Fruit fly (Drosophila melanogaster) whole organism, pupa: Measurements from ENCODE around the gene CG33510.
A peak's percentile ranks its signal among the peaks of the same experiment; 100 is the strongest.

ENCODE experiments used
- CG10348 ChIP-seq: fragments of 200-800 bp; sonication (Bioruptor generic); IDR thresholded peaks from 2 replicates; pipeline ENCODE4 v1.3.6; 2022; ENCODE audit warnings: missing biosample characterization, missing genetic modification characterization
- CG12605 ChIP-seq: fragments of 200-800 bp; sonication (Bioruptor generic); IDR thresholded peaks from 2 replicates; pipeline ENCODE4 v1.3.6; 2022; ENCODE audit warnings: missing biosample characterization, missing genetic modification characterization
- CG13204 ChIP-seq: fragments of 200-800 bp; sonication (Bioruptor generic); optimal IDR thresholded peaks from 2 replicates; lab custom pipeline; 2018; ENCODE audit warnings: missing biosample characterization, mild to moderate bottlenecking, missing genetic modification characterization, moderate library complexity
- CG14655 ChIP-seq: fragments of 200-800 bp; sonication (Bioruptor generic); optimal IDR thresholded peaks from 3 replicates; lab custom pipeline; 2017; ENCODE audit warnings: mild to moderate bottlenecking, missing biosample characterization, missing genetic modification reagents, missing genetic modification characterization
- CG15710 ChIP-seq: fragments of 200-800 bp; sonication (Bioruptor generic); optimal IDR thresholded peaks from 2 replicates; lab custom pipeline; 2018; ENCODE audit warnings: missing biosample characterization, mild to moderate bottlenecking, missing genetic modification characterization, moderate library complexity
- CG17806 ChIP-seq: fragments of 200-800 bp; sonication (Bioruptor generic); optimal IDR thresholded peaks from 2 replicates; lab custom pipeline; 2018; ENCODE audit warnings: missing biosample characterization, mild to moderate bottlenecking, missing genetic modification characterization, moderate library complexity
- CG32121 ChIP-seq: fragments of 200-800 bp; sonication (Bioruptor generic); IDR thresholded peaks from 2 replicates; pipeline ENCODE4 v1.3.6; 2022; ENCODE audit warnings: missing biosample characterization, missing genetic modification characterization
- CG34367 ChIP-seq: fragments of 200-800 bp; sonication (Bioruptor generic); optimal IDR thresholded peaks from 2 replicates; lab custom pipeline; 2018; ENCODE audit warnings: missing biosample characterization, mild to moderate bottlenecking, missing genetic modification characterization
- CG4496 ChIP-seq: fragments of 200-800 bp; sonication (Bioruptor generic); IDR thresholded peaks from 3 replicates; pipeline ENCODE4 v1.3.6; 2022; ENCODE audit warnings: missing biosample characterization, missing genetic modification characterization
- CG8159 ChIP-seq: fragments of 200-800 bp; sonication (Bioruptor generic); optimal IDR thresholded peaks from 3 replicates; lab custom pipeline; 2018; ENCODE audit warnings: missing biosample characterization, mild to moderate bottlenecking, missing genetic modification characterization, moderate library complexity
- CG8301 ChIP-seq: fragments of 200-800 bp; sonication (Bioruptor generic); optimal IDR thresholded peaks from 2 replicates; lab custom pipeline; 2018; ENCODE audit warnings: missing biosample characterization, mild to moderate bottlenecking, missing genetic modification characterization
- CG9948 ChIP-seq: fragments of 200-800 bp; sonication (Bioruptor generic); optimal IDR thresholded peaks from 2 replicates; lab custom pipeline; 2018; ENCODE audit warnings: missing biosample characterization, mild to moderate bottlenecking, missing genetic modification characterization, moderate library complexity
- D1 ChIP-seq: fragments of 200-800 bp; sonication (Bioruptor generic); optimal IDR thresholded peaks from 2 replicates; lab custom pipeline; 2018; ENCODE audit warnings: missing biosample characterization, mild to moderate bottlenecking, missing genetic modification characterization, moderate library complexity
- EcR ChIP-seq: fragments of 200-800 bp; sonication (Bioruptor generic); optimal IDR thresholded peaks from 3 replicates; lab custom pipeline; 2019; ENCODE audit warnings: missing biosample characterization, missing genetic modification characterization, mild to moderate bottlenecking, moderate library complexity, missing genetic modification reagents
- Ets98B ChIP-seq: fragments of 200-800 bp; sonication (Bioruptor generic); IDR thresholded peaks from 2 replicates; pipeline ENCODE4 v1.3.6; 2022; ENCODE audit warnings: missing biosample characterization, missing genetic modification characterization
- Pif1A ChIP-seq: fragments of 200-800 bp; sonication (Bioruptor generic); optimal IDR thresholded peaks from 3 replicates; lab custom pipeline; 2016; ENCODE audit warnings: missing biosample characterization, missing genetic modification characterization
- Pif1B ChIP-seq: fragments of 200-800 bp; sonication (Bioruptor generic); optimal IDR thresholded peaks from 3 replicates; lab custom pipeline; 2016; ENCODE audit warnings: missing biosample characterization, missing genetic modification characterization
- Snoo ChIP-seq: fragments of 200-800 bp; sonication (Bioruptor generic); optimal IDR thresholded peaks from 3 replicates; lab custom pipeline; 2017; ENCODE audit warnings: missing biosample characterization, mild to moderate bottlenecking, missing genetic modification characterization, inconsistent platforms
- fd96Ca ChIP-seq: fragments of 200-800 bp; sonication (Bioruptor generic); IDR thresholded peaks from 3 replicates; pipeline ENCODE4 v1.3.6; 2022; ENCODE audit warnings: missing biosample characterization, missing genetic modification characterization
- gl ChIP-seq: fragments of 200-800 bp; sonication (Bioruptor generic); optimal IDR thresholded peaks from 2 replicates; lab custom pipeline; 2018; ENCODE audit warnings: missing biosample characterization, mild to moderate bottlenecking, missing genetic modification characterization
- rn ChIP-seq: fragments of 200-800 bp; sonication (Bioruptor generic); IDR thresholded peaks from 2 replicates; pipeline ENCODE4 v1.3.6; 2022; ENCODE audit warnings: missing biosample characterization, missing genetic modification characterization

CG33510 gene

dm6 chr2L:21084268-21084667, at the start of gene CG33510:
TSS of gene CG33510 (minus strand) at chr2L:21084326.
- TF ChIP-seq CG8159 (tag; lab: Kevin White, UChicago), result no peak
- TF ChIP-seq CG13204 (GFP tag; lab: Kevin White, UChicago), result no peak
- TF ChIP-seq CG4496 (GFP tag; lab: Robert Waterston, UW), result no peak
- peak; percentile 24 for TF ChIP-seq EcR (GFP tag; lab: Kevin White, UChicago)
- no peak for TF ChIP-seq D1 (tag; lab: Kevin White, UChicago)
- TF ChIP-seq, all 21 proteins: peak for 1

DNA sequence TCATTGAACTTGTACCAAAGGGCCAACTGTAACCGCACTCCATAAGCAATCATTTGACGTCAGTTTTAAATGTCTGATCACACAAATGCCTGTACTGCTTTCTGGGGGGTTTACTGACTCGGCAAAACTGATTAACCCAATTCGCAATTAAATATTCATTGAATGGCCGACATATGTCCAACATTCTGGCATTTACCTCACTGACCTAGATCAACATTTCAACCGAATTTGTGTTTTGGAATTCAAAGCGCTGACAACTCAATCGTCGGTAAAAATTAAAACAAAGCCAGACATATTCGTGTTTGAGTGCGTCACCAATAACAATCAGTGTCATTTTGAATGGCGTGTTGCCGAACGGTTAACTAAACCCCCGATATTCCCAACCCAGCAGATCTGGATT, 31.6 kb upstream of the CG33510 start:
- TF ChIP-seq Snoo (tag; lab: Kevin White, UChicago) (no peak), CG34367 (tag; lab: Kevin White, UChicago) (no peak), CG8159 (tag; lab: Kevin White, UChicago) (no peak), CG4496 (GFP tag; lab: Robert Waterston, UW) (no peak), Pif1A (GFP tag; lab: Kevin White, UChicago) (no peak), rn (GFP tag; lab: Robert Waterston, UW) (no peak)
- TF ChIP-seq, all 21 proteins: peak for 0

DNA sequence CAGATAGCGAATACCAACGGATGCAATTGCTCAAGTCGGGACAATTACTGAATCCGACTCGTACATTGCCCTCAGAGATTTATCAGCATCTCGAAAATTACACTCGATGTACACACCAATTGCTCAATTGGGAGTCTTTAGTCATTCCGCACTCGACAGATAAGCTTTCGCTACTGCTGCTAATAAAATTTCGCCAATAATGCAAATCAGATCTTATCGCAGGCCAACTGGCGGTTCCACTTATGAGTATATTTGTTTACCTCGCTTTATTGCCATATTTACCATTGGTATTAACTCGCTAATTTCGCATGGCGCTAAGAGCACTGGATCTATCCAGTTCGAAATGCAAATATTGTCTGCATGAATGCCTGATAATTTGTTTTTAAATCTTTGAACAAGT, 29.4 kb upstream of the CG33510 start:
- TF ChIP-seq CG9948 (no peak), CG10348 (no peak), CG8159 (tag; lab: Kevin White, UChicago) (no peak), gl (tag; lab: Kevin White, UChicago) (no peak), CG17806 (no peak), CG15710 (no peak), Pif1A (GFP tag; lab: Kevin White, UChicago) (no peak), Ets98B (GFP tag; lab: Robert Waterston, UW) (no peak), CG14655 (GFP tag; lab: Kevin White, UChicago) (no peak), CG8301 (tag; lab: Kevin White, UChicago) (no peak), Pif1B (no peak), fd96Ca (no peak)

DNA sequence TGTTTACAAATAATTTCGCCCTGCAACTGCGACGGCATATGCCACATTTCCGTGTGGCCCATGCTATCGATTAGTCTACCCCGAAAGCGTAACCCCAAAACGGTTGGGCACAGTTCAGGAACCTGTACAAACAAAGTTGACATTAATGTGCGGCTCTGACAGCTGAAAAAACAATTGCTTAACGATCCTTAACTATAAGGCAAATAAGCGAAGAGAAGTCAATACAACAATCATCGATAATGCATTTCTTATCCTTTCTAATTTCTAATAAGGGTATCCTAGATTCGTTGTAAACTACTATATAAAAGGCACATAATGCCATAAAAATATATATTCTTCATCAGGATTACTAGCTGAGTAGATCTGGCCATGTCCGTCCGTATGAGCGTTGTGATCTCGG, 27.7 kb upstream of the CG33510 start:
- TF ChIP-seq CG34367 (tag; lab: Kevin White, UChicago), result no peak
- no peak for TF ChIP-seq Snoo (tag; lab: Kevin White, UChicago)
- TF ChIP-seq Ets98B (GFP tag; lab: Robert Waterston, UW), result no peak
- TF ChIP-seq fd96Ca, result no peak
- no peak for TF ChIP-seq CG8159 (tag; lab: Kevin White, UChicago)
- no peak for TF ChIP-seq rn (GFP tag; lab: Robert Waterston, UW)
- no peak for TF ChIP-seq Pif1A (GFP tag; lab: Kevin White, UChicago)
- TF ChIP-seq CG32121 (GFP tag; lab: Robert Waterston, UW), result no peak

dm6 chr2L:21109680-21110079, 25.6 kb upstream of the CG33510 start:
- TF ChIP-seq Snoo (tag; lab: Kevin White, UChicago), result no peak
- TF ChIP-seq CG15710, result no peak

DNA sequence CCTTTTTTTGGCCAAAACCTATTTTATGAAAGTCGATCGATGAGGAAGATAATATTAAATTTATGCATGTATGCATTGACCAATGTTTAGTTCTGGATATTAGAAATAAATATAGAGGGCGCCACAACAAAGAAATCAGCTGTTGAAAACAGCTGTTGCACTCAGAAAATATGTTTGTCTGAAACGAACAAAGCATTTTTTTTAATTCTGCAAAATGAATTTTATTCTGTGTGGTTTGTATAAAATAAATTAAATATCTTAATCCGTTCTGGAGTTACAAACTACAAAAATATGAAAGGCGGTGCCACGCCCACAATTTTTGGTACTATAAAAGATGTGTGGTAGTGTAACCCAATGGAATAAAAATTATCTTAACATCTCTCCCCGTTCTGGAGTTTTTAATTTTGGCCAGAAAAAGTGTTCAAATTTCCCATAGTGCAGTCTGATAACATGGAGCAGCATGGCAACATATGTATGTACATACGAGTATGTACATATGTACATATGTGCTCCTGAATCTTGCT, 24.7 kb upstream of the CG33510 start:
- TF ChIP-seq Pif1A (GFP tag; lab: Kevin White, UChicago), result peak; percentile 22
- TF ChIP-seq CG32121 (GFP tag; lab: Robert Waterston, UW), result no peak
- TF ChIP-seq CG9948, result no peak
- peak; percentile 28 for TF ChIP-seq Pif1B
- TF ChIP-seq rn (GFP tag; lab: Robert Waterston, UW), result no peak
- TF ChIP-seq CG4496 (GFP tag; lab: Robert Waterston, UW), result peak; percentile 23; the same call in 1 of the 3 replicates
- TF ChIP-seq CG14655 (GFP tag; lab: Kevin White, UChicago), result peak; percentile 61
- no peak for TF ChIP-seq CG8301 (tag; lab: Kevin White, UChicago)
- TF ChIP-seq gl (tag; lab: Kevin White, UChicago), result no peak
- peak; percentile 42 for TF ChIP-seq CG8159 (tag; lab: Kevin White, UChicago)
- peak; percentile 10 for TF ChIP-seq D1 (tag; lab: Kevin White, UChicago)
- TF ChIP-seq Snoo (tag; lab: Kevin White, UChicago), result no peak
- TF ChIP-seq CG17806, result no peak
- TF ChIP-seq CG34367 (tag; lab: Kevin White, UChicago), result peak; percentile 18

dm6 chr2L:21107651-21108489, 23.7 kb upstream of the CG33510 start:
- peak; percentile 32 for TF ChIP-seq Pif1A (GFP tag; lab: Kevin White, UChicago)
- TF ChIP-seq CG8301 (tag; lab: Kevin White, UChicago), result peak; percentile 64
- TF ChIP-seq CG10348, result no peak
- TF ChIP-seq CG15710, result peak; percentile 12
- no peak for TF ChIP-seq CG12605 (GFP tag; lab: Robert Waterston, UW)
- peak; percentile 17 for TF ChIP-seq CG8159 (tag; lab: Kevin White, UChicago)
- peak; percentile 13; the same call in 1 of the 2 replicates for TF ChIP-seq CG32121 (GFP tag; lab: Robert Waterston, UW)
- TF ChIP-seq CG14655 (GFP tag; lab: Kevin White, UChicago), result peak; percentile 56
- TF ChIP-seq CG17806, result peak; percentile 27
- TF ChIP-seq CG9948, result peak; percentile 46
